Worm (Caenorhabditis elegans): Measurements from ENCODE around the gene ZK105.12.

DNA sequence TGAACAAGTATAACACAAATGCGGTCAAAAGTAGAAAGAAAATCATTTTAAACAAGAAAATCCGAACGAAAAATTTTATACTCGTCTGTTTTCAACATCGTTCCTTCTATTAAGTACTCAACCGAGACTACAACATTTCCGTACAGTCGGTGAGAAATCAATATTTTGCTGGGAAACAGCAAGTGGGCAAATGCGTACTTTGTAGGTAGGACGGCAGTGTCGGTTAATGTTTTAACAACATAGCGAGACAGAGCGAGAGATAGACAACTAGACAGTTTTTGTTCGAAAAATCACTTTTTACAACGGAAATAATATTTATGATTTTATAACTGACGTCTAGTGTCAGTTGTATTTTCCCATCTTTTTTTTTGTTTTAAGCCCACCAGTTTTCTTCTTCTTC lies 34.5 kb downstream of the ZK105.12 start, which contains the start of gene cyp-33A1:
- TF ChIP-seq B0019.2 (GFP tag; conservative IDR thresholded peaks at IDR 0.05) (no peak), athp-1 (tag; optimal IDR thresholded peaks at IDR 0.05) (no peak), ama-1 (optimal IDR thresholded peaks at IDR 0.05) (no peak), ama-1 (GFP tag; optimal IDR thresholded peaks at IDR 0.05) (no peak), attf-6 (GFP tag; IDR thresholded peaks at IDR 0.05) (no peak), F22D6.2 (tag; optimal IDR thresholded peaks at IDR 0.05) (no peak), rcor-1 (GFP tag; IDR thresholded peaks at IDR 0.05) (no peak), lsl-1 (GFP tag; optimal IDR thresholded peaks at IDR 0.05) (no peak), unc-62 (GFP tag; optimal IDR thresholded peaks at IDR 0.05) (no peak), mxl-1 (tag; optimal IDR thresholded peaks at IDR 0.05) (no peak), hlh-26 (GFP tag; conservative IDR thresholded peaks at IDR 0.05) (no peak), aptf-2 (GFP tag; conservative IDR thresholded peaks at IDR 0.05) (no peak), egl-18 (GFP tag; IDR thresholded peaks at IDR 0.05) (no peak)

Measured in whole organism, young adult.